Worm (Caenorhabditis elegans): ENCODE data around the gene str-129.

DNA sequence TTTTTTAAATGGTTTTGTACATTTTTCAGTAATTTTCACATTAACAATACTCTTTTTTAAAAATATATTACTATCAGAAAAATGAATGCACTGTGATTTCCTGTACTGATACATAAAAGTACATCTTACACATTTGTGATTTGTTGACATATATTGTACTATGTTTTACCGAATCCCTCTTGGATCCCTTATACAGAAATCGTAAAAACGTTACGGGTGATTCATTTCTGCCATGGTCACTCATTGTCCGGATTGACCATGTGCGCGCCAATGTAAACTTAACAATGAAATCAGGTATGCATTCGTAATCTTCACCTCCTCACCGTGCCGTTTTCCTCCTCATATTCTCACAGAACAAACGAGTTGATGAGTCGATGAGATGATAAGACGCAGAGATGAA is 38.2 kb downstream of the str-129 start, which contains the start of gene ZC513.2:
- TF ChIP-seq lin-35 (GFP tag; optimal IDR thresholded peaks at IDR 0.05) (no peak), lsy-27 (tag; optimal IDR thresholded peaks at IDR 0.05; ENCODE audit: borderline replicate concordance, insufficient read depth) (no peak), snpc-4 (GFP tag; optimal IDR thresholded peaks at IDR 0.05) (no peak), snpc-4 (tag; optimal IDR thresholded peaks at IDR 0.05) (no peak), pha-4 (tag; optimal IDR thresholded peaks at IDR 0.05) (no peak)

Measured in whole organism, young adult.